Worm (Caenorhabditis elegans): Measurements from ENCODE around the gene cox-5A.

DNA sequence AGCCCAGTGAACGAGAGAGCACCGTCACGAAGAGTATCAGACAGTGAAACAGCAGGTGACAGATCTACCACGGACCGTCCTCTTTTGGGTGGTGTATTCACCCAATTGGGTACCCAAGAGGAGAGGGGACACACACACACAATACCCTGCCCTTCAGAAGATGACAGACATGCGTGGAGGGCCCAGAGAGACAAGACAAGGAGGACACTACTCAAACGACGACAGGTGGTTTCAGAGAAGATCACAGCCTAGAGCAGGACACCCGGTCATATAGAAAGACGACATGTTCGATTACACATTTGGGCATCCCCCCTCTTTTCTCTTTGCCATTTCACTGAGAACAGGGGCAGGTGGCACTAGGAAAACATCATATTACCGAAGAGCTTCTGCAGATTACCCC is 11.1 kb upstream of the cox-5A start:
- TF ChIP-seq ztf-11 (tag; optimal IDR thresholded peaks at IDR 0.05) (no peak), aly-2 (tag; optimal IDR thresholded peaks at IDR 0.05) (no peak), lin-1 (GFP tag; IDR thresholded peaks at IDR 0.05) (no peak), ZK546.5 (tag; optimal IDR thresholded peaks at IDR 0.05) (no peak), egl-43 (GFP tag; IDR thresholded peaks at IDR 0.05) (no peak), lin-39 (tag; optimal IDR thresholded peaks at IDR 0.05) (no peak), nhr-28 (tag; optimal IDR thresholded peaks at IDR 0.05) (no peak), nhr-6 (tag; optimal IDR thresholded peaks at IDR 0.05) (no peak), nhr-237 (tag; optimal IDR thresholded peaks at IDR 0.05) (no peak)
